Worm (Caenorhabditis elegans): Measurements from ENCODE around the gene F08D12.2.

DNA sequence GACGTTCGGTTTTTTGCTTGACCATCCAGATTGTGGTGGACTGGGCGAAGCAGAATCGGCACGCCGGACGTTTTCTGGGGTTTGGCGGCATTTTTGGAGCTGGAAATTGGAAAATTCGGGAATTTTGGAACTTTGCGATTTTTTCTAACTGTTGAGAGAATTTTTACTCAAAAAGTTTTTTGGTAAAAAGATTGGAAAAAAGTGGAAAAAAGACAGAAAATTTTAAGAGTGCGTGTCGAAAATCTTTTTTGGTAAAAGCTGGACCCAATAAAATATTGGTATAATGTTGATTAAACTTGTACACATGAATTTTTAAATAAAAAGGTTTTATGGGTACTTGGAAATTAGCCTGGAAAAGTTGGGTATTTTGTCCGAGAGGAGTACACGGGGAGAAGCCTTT lies 39.2 kb upstream of the F08D12.2 start, which contains the start of gene T05A8.7:
- TF ChIP-seq tra-4 (tag; optimal IDR thresholded peaks at IDR 0.05) (no peak), ama-1 (optimal IDR thresholded peaks at IDR 0.05) (no peak), tbx-11 (GFP tag; IDR thresholded peaks at IDR 0.05) (no peak), tbx-37 (GFP tag; conservative IDR thresholded peaks at IDR 0.05) (no peak), pes-1 (GFP tag; IDR thresholded peaks at IDR 0.05) (no peak), sea-1 (GFP tag; conservative IDR thresholded peaks at IDR 0.05) (no peak), hmg-4 (GFP tag; optimal IDR thresholded peaks at IDR 0.05) (no peak), hnd-1 (tag; optimal IDR thresholded peaks at IDR 0.05) (no peak), F13C5.2 (tag; optimal IDR thresholded peaks at IDR 0.05) (no peak), ets-7 (tag; optimal IDR thresholded peaks at IDR 0.05) (no peak)
